Worm (Caenorhabditis elegans): ENCODE results near the gene F14F9.6.

Gene F14F9.6

DNA sequence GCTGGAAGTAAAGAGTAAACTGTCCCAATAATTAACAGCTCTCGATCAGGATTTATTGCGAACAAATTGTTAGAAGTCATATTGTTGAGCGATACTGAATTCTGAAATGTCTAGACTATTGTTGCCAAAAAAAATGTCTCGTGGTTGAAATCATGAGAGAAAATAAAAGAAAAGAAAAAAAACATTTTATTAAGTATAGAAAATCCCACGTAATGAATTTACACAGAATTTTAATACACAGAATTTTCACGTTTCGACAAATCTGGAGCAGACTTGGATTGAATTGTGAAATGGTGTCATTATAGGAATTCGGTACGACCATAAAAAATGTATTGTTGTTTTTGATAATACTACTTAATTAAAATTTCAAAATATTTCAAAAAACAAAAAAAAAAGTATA is 26.5 kb upstream of the F14F9.6 start, which contains the start of gene srt-65:
TSS of gene srt-65 (minus strand) at position 101 of the 400 bp plus-strand sequence.
- no peak for TF ChIP-seq blmp-1 (tag; optimal IDR thresholded peaks at IDR 0.05)
- no peak for TF ChIP-seq hlh-1 (tag; optimal IDR thresholded peaks at IDR 0.05)
- no peak for TF ChIP-seq ztf-11 (tag; optimal IDR thresholded peaks at IDR 0.05)
- no peak for TF ChIP-seq flh-1 (GFP tag; optimal IDR thresholded peaks at IDR 0.05)
- TF ChIP-seq unc-120 (tag; optimal IDR thresholded peaks at IDR 0.05; ENCODE audit: poor library complexity, severe bottlenecking), result no peak
- no peak for TF ChIP-seq nhr-76 (tag; optimal IDR thresholded peaks at IDR 0.05)
- no peak for TF ChIP-seq sptf-1 (tag; optimal IDR thresholded peaks at IDR 0.05)
- no peak for TF ChIP-seq nhr-12 (tag; optimal IDR thresholded peaks at IDR 0.05)
- TF ChIP-seq tbx-8 (GFP tag; optimal IDR thresholded peaks at IDR 0.05), result no peak
- TF ChIP-seq nhr-2 (tag; optimal IDR thresholded peaks at IDR 0.05), result no peak
- TF ChIP-seq unc-39 (tag; optimal IDR thresholded peaks at IDR 0.05), result no peak
- TF ChIP-seq cnd-1 (tag; optimal IDR thresholded peaks at IDR 0.05), result no peak
- no peak for TF ChIP-seq pha-4 (tag; optimal IDR thresholded peaks at IDR 0.05)
- TF ChIP-seq zip-8 (tag; optimal IDR thresholded peaks at IDR 0.05), result no peak
- TF ChIP-seq ceh-43 (GFP tag; optimal IDR thresholded peaks at IDR 0.05), result no peak

DNA sequence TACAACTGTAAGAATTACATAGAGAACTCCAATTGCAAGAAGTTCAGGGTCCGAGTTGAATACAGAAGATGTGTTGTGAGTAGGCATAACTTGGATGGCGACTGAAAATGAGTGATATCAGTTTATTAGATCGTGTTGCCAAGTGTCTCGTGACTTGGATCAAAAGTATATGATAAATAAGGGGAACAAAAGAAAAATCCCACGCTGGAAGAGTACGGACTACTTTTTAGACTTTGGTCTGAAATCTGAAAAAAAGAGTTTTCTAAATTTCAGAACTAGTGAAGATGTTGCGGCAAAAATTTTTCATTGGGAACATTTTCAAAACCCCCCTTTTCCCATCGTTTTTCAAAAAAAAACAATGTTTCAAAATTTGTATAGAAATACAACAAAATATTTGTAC is 23.3 kb upstream of the F14F9.6 start, which contains the start of gene srt-64:
TSS of gene srt-64 (minus strand) at position 101 of the 400 bp plus-strand sequence.
- no peak for TF ChIP-seq ztf-11 (tag; optimal IDR thresholded peaks at IDR 0.05)
- no peak for TF ChIP-seq sem-2 (GFP tag; optimal IDR thresholded peaks at IDR 0.05)
- no peak for TF ChIP-seq snpc-4 (tag; optimal IDR thresholded peaks at IDR 0.05)
- TF ChIP-seq ces-1 (GFP tag; optimal IDR thresholded peaks at IDR 0.05), result no peak
- TF ChIP-seq flh-1 (GFP tag; optimal IDR thresholded peaks at IDR 0.05), result no peak
- TF ChIP-seq bed-3 (GFP tag; optimal IDR thresholded peaks at IDR 0.05), result no peak
- no peak for TF ChIP-seq ceh-83 (GFP tag; optimal IDR thresholded peaks at IDR 0.05)
- no peak for TF ChIP-seq tbx-8 (GFP tag; optimal IDR thresholded peaks at IDR 0.05)
- TF ChIP-seq unc-120 (tag; optimal IDR thresholded peaks at IDR 0.05; ENCODE audit: poor library complexity, severe bottlenecking), result no peak
- TF ChIP-seq unc-39 (tag; optimal IDR thresholded peaks at IDR 0.05), result no peak
- no peak for TF ChIP-seq hlh-1 (tag; optimal IDR thresholded peaks at IDR 0.05)
- no peak for TF ChIP-seq pha-4 (tag; optimal IDR thresholded peaks at IDR 0.05)

DNA sequence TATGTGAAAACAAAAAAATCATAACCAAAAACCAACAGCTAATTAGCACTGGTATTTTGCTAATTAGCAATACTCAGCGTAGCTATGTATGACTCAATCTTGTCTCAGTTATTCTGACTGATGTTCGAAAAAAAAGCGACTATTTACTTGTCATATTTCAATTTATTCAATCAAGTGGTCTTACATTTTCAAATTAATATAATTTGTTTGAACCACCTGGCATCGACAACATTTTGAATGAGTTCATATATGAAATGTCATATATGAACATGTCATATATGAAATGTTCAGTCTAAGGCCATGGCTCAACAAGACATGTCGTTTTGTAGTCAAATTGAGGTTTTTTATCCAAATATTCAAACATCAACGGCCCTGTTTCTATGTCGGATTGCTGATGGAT is 19.1 kb upstream of the F14F9.6 start, which contains the start of gene srw-140:
TSS of gene srw-140 (plus strand) at position 301 of the 400 bp plus-strand sequence.
- TF ChIP-seq mab-5 (tag; optimal IDR thresholded peaks at IDR 0.05) (no peak), flh-1 (GFP tag; optimal IDR thresholded peaks at IDR 0.05) (no peak), unc-39 (tag; optimal IDR thresholded peaks at IDR 0.05) (no peak), unc-62 (GFP tag; optimal IDR thresholded peaks at IDR 0.05) (no peak)

DNA sequence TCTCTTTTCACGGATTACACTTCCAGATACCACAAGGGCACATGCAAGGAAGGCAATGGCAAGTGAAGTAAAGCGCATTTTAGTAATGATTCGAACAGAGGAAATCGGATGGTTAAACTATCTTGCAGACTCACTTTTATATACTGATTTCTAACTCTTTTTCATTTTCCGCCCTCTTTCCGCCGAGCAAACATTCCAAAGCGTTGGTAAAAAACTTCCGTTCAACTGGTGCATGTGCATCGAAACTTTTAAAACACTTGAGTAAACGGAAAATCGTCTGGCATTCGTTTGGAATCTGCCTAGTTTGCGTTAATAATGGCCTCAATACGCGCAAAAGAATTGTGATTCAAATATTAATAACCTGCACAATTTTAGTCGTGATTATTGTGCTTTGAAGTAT is 18.4 kb upstream of the F14F9.6 start, which contains the start of gene abu-7:
TSS of gene abu-7 (minus strand) at position 101 of the 400 bp plus-strand sequence.
- TF ChIP-seq ceh-43 (GFP tag; optimal IDR thresholded peaks at IDR 0.05), result no peak
- TF ChIP-seq blmp-1 (tag; optimal IDR thresholded peaks at IDR 0.05), result no peak
- TF ChIP-seq drap-1 (GFP tag; optimal IDR thresholded peaks at IDR 0.05), result no peak
- TF ChIP-seq mep-1 (tag; optimal IDR thresholded peaks at IDR 0.05), result no peak
- no peak for TF ChIP-seq pha-4 (tag; optimal IDR thresholded peaks at IDR 0.05)
- TF ChIP-seq nhr-2 (tag; optimal IDR thresholded peaks at IDR 0.05), result no peak
- no peak for TF ChIP-seq elt-1 (tag; optimal IDR thresholded peaks at IDR 0.05; ENCODE audit: borderline replicate concordance, insufficient read depth)
- no peak for TF ChIP-seq nhr-237 (tag; optimal IDR thresholded peaks at IDR 0.05)
- no peak for TF ChIP-seq mls-2 (tag; optimal IDR thresholded peaks at IDR 0.05)
- TF ChIP-seq ztf-11 (tag; optimal IDR thresholded peaks at IDR 0.05), result no peak
- TF ChIP-seq ceh-39 (tag; optimal IDR thresholded peaks at IDR 0.05), result no peak
- no peak for TF ChIP-seq ceh-83 (GFP tag; optimal IDR thresholded peaks at IDR 0.05)
- no peak for TF ChIP-seq tbx-8 (GFP tag; optimal IDR thresholded peaks at IDR 0.05)
- no peak for TF ChIP-seq lin-32 (GFP tag; optimal IDR thresholded peaks at IDR 0.05)
- TF ChIP-seq hlh-1 (tag; optimal IDR thresholded peaks at IDR 0.05), result no peak
- no peak for TF ChIP-seq nhr-28 (tag; optimal IDR thresholded peaks at IDR 0.05)
- TF ChIP-seq unc-39 (tag; optimal IDR thresholded peaks at IDR 0.05), result no peak
- TF ChIP-seq elt-3 (tag; optimal IDR thresholded peaks at IDR 0.05), result no peak

DNA sequence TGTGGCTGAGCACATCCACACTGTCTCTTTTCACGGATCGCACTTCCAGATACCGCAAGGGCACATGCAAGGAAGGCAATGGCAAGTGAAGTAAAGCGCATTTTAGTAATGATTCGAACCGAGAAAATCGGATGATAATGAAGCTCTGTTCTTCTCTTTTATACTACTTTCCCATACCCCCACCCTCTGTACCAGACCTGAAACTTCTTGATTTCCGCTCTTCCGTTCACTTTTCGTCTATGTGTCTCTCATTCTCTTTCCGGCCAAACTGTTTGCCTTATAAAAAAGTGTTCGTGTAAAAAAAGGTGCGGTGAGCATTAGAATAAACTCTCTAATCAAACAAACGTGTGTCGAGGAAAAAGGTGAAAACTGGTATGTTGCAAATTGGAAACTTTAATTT is 15.5 kb upstream of the F14F9.6 start, which contains the start of gene abu-6:
TSS of gene abu-6 (minus strand) at position 101 of the 400 bp plus-strand sequence.
- TF ChIP-seq sptf-1 (tag; optimal IDR thresholded peaks at IDR 0.05), result no peak
